Fruit fly (Drosophila melanogaster) whole organism, embryonic: ENCODE measurements around the gene Bdp1.

Source experiments
- Asciz ChIP-seq: fragments of 200-800 bp; sonication (Bioruptor generic); optimal IDR thresholded peaks from 2 replicates; lab custom pipeline; 2017; ENCODE audit warnings: missing biosample characterization, mild to moderate bottlenecking, missing genetic modification characterization, missing genetic modification reagents
- CG10462 ChIP-seq: fragments of 200-800 bp; sonication (Bioruptor generic); optimal IDR thresholded peaks from 2 replicates; lab custom pipeline; 2016; ENCODE audit warnings: missing biosample characterization, missing genetic modification characterization
- CG10654 ChIP-seq: fragments of 200-800 bp; sonication (Bioruptor generic); optimal IDR thresholded peaks from 2 replicates; lab custom pipeline; 2016; ENCODE audit warnings: missing biosample characterization, missing genetic modification characterization
- CG12236 ChIP-seq: fragments of 200-800 bp; sonication (Bioruptor generic); optimal IDR thresholded peaks from 2 replicates; lab custom pipeline; 2016; ENCODE audit warnings: missing biosample characterization, missing genetic modification characterization
- CG14050 ChIP-seq: fragments of 200-800 bp; sonication (Bioruptor generic); IDR thresholded peaks from 3 replicates; pipeline ENCODE4 v1.3.6; 2022; ENCODE audit warnings: missing biosample characterization, missing genetic modification characterization
- CG1529 ChIP-seq: fragments of 200-800 bp; sonication (Bioruptor generic); optimal IDR thresholded peaks from 3 replicates; lab custom pipeline; 2018; ENCODE audit warnings: missing biosample characterization, missing genetic modification characterization
- CG16813 ChIP-seq: fragments of 200-800 bp; sonication (Bioruptor generic); IDR thresholded peaks from 3 replicates; pipeline ENCODE4 v1.3.6; 2022; ENCODE audit warnings: missing biosample characterization, missing genetic modification characterization; ENCODE audit not compliant: partially characterized antibody
- CG17612 ChIP-seq: fragments of 200-800 bp; sonication (Bioruptor generic); IDR thresholded peaks from 2 replicates; pipeline ENCODE4 v1.3.6; 2022; ENCODE audit warnings: missing biosample characterization, missing genetic modification characterization
- CG18262 ChIP-seq: fragments of 200-800 bp; optimal IDR thresholded peaks from 3 replicates; lab custom pipeline; 2019; ENCODE audit warnings: missing biosample characterization, mild to moderate bottlenecking, missing genetic modification characterization, moderate library complexity
- CG2712 ChIP-seq: fragments of 200-800 bp; optimal IDR thresholded peaks from 3 replicates; lab custom pipeline; 2019; ENCODE audit warnings: missing biosample characterization, mild to moderate bottlenecking, missing genetic modification characterization, moderate library complexity
- CG3838 ChIP-seq: fragments of 200-800 bp; sonication (Bioruptor generic); optimal IDR thresholded peaks from 3 replicates; lab custom pipeline; 2016; ENCODE audit warnings: missing biosample characterization, missing genetic modification characterization
- CG4328 ChIP-seq: fragments of 200-800 bp; sonication (Bioruptor generic); optimal IDR thresholded peaks from 3 replicates; lab custom pipeline; 2017; ENCODE audit warnings: missing biosample characterization, missing genetic modification reagents, missing genetic modification characterization
- CG4404 ChIP-seq: fragments of 200-800 bp; sonication (Bioruptor generic); IDR thresholded peaks from 2 replicates; pipeline ENCODE4 v1.3.6; 2022; ENCODE audit warnings: missing biosample characterization, missing genetic modification characterization
- CG6254 ChIP-seq: fragments of 200-800 bp; sonication (Bioruptor generic); optimal IDR thresholded peaks from 3 replicates; lab custom pipeline; 2017; ENCODE audit warnings: mild to moderate bottlenecking, missing biosample characterization, missing genetic modification reagents, missing genetic modification characterization
- CG7963 ChIP-seq: fragments of 200-800 bp; sonication (Bioruptor generic); IDR thresholded peaks from 3 replicates; pipeline ENCODE4 v1.3.6; 2022; ENCODE audit warnings: missing biosample characterization, missing genetic modification characterization; ENCODE audit not compliant: partially characterized antibody
- CG8944 ChIP-seq: fragments of 200-800 bp; sonication (Bioruptor generic); optimal IDR thresholded peaks from 3 replicates; lab custom pipeline; 2016; ENCODE audit warnings: missing biosample characterization, missing genetic modification characterization
- Deaf1 ChIP-seq: fragments of 200-800 bp; optimal IDR thresholded peaks from 3 replicates; lab custom pipeline; 2019; ENCODE audit warnings: missing biosample characterization, mild to moderate bottlenecking, missing genetic modification characterization, moderate library complexity
- HmgD ChIP-seq: fragments of 200-800 bp; sonication (Bioruptor generic); optimal IDR thresholded peaks from 3 replicates; lab custom pipeline; 2016; ENCODE audit warnings: missing biosample characterization, missing genetic modification characterization
- MTF-1 ChIP-seq: fragments of 200-800 bp; sonication (Bioruptor generic); optimal IDR thresholded peaks from 2 replicates; lab custom pipeline; 2018; ENCODE audit warnings: missing biosample characterization, mild to moderate bottlenecking, missing genetic modification characterization, borderline replicate concordance
- NK7.1 ChIP-seq: fragments of 200-800 bp; sonication (Bioruptor generic); optimal IDR thresholded peaks from 3 replicates; lab custom pipeline; 2016; ENCODE audit warnings: missing biosample characterization, missing genetic modification characterization
- Oaz ChIP-seq: fragments of 200-800 bp; sonication (Bioruptor generic); IDR thresholded peaks from 2 replicates; pipeline ENCODE4 v1.3.6; 2022; ENCODE audit warnings: missing biosample characterization, missing genetic modification characterization
- Opbp ChIP-seq: fragments of 200-800 bp; sonication (Bioruptor generic); IDR thresholded peaks from 3 replicates; pipeline ENCODE4 v1.3.6; 2022; ENCODE audit warnings: missing biosample characterization, missing genetic modification characterization; ENCODE audit not compliant: partially characterized antibody
- Sox100B ChIP-seq: fragments of 200-800 bp; sonication (Bioruptor generic); optimal IDR thresholded peaks from 3 replicates; lab custom pipeline; 2018; ENCODE audit warnings: missing biosample characterization, mild to moderate bottlenecking, missing genetic modification characterization
- Trl ChIP-seq, 3 experiments: fragments of >200 bp in 2 of 3; fragments of 200-800 bp in 1 of 3; sonication (Bioruptor generic) in 1 of 3; optimal IDR thresholded peaks; 2 replicates in 1 of 3; 3 replicates in 2 of 3; lab custom pipeline; 2016 to 2017; ENCODE audit warnings: missing biosample characterization in 1 of 3, missing genetic modification characterization in 1 of 3
- esg ChIP-seq: fragments of 200-800 bp; sonication (Bioruptor generic); conservative IDR thresholded peaks from 2 replicates; pipeline ENCODE4 v1.3.6; 2022; ENCODE audit warnings: missing biosample characterization, missing genetic modification characterization
- eyg ChIP-seq: fragments of 200-800 bp; sonication (Bioruptor generic); optimal IDR thresholded peaks from 3 replicates; lab custom pipeline; 2016; ENCODE audit warnings: missing biosample characterization, missing genetic modification characterization
- gce ChIP-seq: fragments of 200-800 bp; sonication (Bioruptor generic); IDR thresholded peaks from 3 replicates; pipeline ENCODE4 v1.3.6; 2022; ENCODE audit warnings: missing biosample characterization, missing genetic modification characterization
- gcm ChIP-seq: fragments of 200-800 bp; sonication (Bioruptor generic); optimal IDR thresholded peaks from 2 replicates; lab custom pipeline; 2019; ENCODE audit warnings: missing biosample characterization, mild to moderate bottlenecking, missing genetic modification characterization, moderate library complexity
- gsb ChIP-seq: fragments of 200-800 bp; sonication (Bioruptor generic); IDR thresholded peaks from 2 replicates; pipeline ENCODE4 v1.3.6; 2022; ENCODE audit warnings: missing biosample characterization, missing genetic modification characterization
- kay ChIP-seq: fragments of 200-800 bp; sonication (Bioruptor generic); optimal IDR thresholded peaks from 2 replicates; lab custom pipeline; 2016; ENCODE audit warnings: missing biosample characterization, missing genetic modification characterization
- ken ChIP-seq: fragments of 200-800 bp; sonication (Bioruptor generic); IDR thresholded peaks from 3 replicates; pipeline ENCODE4 v1.3.6; 2022; ENCODE audit warnings: missing biosample characterization, missing genetic modification characterization
- lov ChIP-seq, 2 experiments: fragments of 200-800 bp in 1 of 2; fragments of >200 bp in 1 of 2; sonication (Bioruptor generic) in 1 of 2; IDR thresholded peaks in 1 of 2; optimal IDR thresholded peaks in 1 of 2; 2 replicates in 1 of 2; 3 replicates in 1 of 2; pipeline versions ENCODE4 v1.3.6 to Lab custom; 2017 to 2022; ENCODE audit warnings: missing biosample characterization in 1 of 2, missing genetic modification characterization in 1 of 2
- nau ChIP-seq: fragments of 200-800 bp; sonication (Bioruptor generic); optimal IDR thresholded peaks from 3 replicates; lab custom pipeline; 2017; ENCODE audit warnings: missing biosample characterization, mild to moderate bottlenecking, missing genetic modification characterization, missing genetic modification reagents
- sc ChIP-seq, 3 experiments: fragments of >200 bp in 2 of 3; fragments of 200-800 bp in 1 of 3; sonication (Bioruptor generic) in 1 of 3; optimal IDR thresholded peaks; 2 replicates in 2 of 3; 3 replicates in 1 of 3; lab custom pipeline; 2017; ENCODE audit warnings: mild to moderate bottlenecking in 1 of 3, missing biosample characterization in 1 of 3, missing genetic modification characterization in 1 of 3, missing genetic modification reagents in 1 of 3
- schlank ChIP-seq: fragments of 200-800 bp; sonication (Bioruptor generic); optimal IDR thresholded peaks from 2 replicates; lab custom pipeline; 2018; ENCODE audit warnings: missing biosample characterization, mild to moderate bottlenecking, missing genetic modification characterization
- slbo ChIP-seq: fragments of 200-800 bp; sonication (Bioruptor generic); IDR thresholded peaks from 2 replicates; pipeline ENCODE4 v1.3.6; 2022; ENCODE audit warnings: missing biosample characterization, missing genetic modification characterization
- sob ChIP-seq: fragments of 200-800 bp; sonication (Bioruptor generic); IDR thresholded peaks from 2 replicates; pipeline ENCODE4 v1.3.6; 2022; ENCODE audit warnings: missing biosample characterization, missing genetic modification characterization
- sug ChIP-seq: fragments of 200-800 bp; optimal IDR thresholded peaks from 2 replicates; lab custom pipeline; 2019; ENCODE audit warnings: missing biosample characterization, mild to moderate bottlenecking, missing genetic modification characterization, moderate library complexity
- tup ChIP-seq: fragments of 200-800 bp; sonication (Bioruptor generic); optimal IDR thresholded peaks from 2 replicates; lab custom pipeline; 2016; ENCODE audit warnings: missing biosample characterization, mild to moderate bottlenecking, missing genetic modification characterization, moderate library complexity

The Bdp1 gene

dm6 chr2L:13387255-13387654 lies 13.6 kb upstream of the Bdp1 start, which contains the start of the genes Ing5 and CG7099 (continued):
- TF ChIP-seq nau (GFP tag; lab: Kevin White, UChicago): no peak
- peak; percentile 87 for TF ChIP-seq CG6254 (GFP tag; lab: Kevin White, UChicago)
- peak; percentile 89 for TF ChIP-seq gsb (GFP tag; lab: Robert Waterston, UW)
- TF ChIP-seq HmgD (GFP tag; lab: Kevin White, UChicago): peak; percentile 60
- peak; percentile 95 for TF ChIP-seq CG18262 (tag; lab: Kevin White, UChicago)
- peak; percentile 98 for TF ChIP-seq sob (GFP tag; lab: Robert Waterston, UW)
- TF ChIP-seq gcm (GFP tag; lab: Kevin White, UChicago): peak; percentile 93
- TF ChIP-seq CG1529 (GFP tag; lab: Kevin White, UChicago): peak; percentile 91
- TF ChIP-seq CG4404 (GFP tag; lab: Robert Waterston, UW): peak; percentile 96
- peak; percentile 80 for TF ChIP-seq schlank (tag; lab: Kevin White, UChicago)
- TF ChIP-seq CG16813 (GFP tag; lab: Robert Waterston, UW): peak; percentile 62
- peak; percentile 97 for TF ChIP-seq CG2712 (tag; lab: Kevin White, UChicago)
- TF ChIP-seq Sox100B (GFP tag; lab: Kevin White, UChicago): peak; percentile 92
- peak; percentile 96 for TF ChIP-seq sug (tag; lab: Kevin White, UChicago)
- no peak for TF ChIP-seq sc (optimal IDR thresholded peaks at IDR 0.05; lab: Kevin White, UChicago)
- TF ChIP-seq sc (GFP tag; optimal IDR thresholded peaks at IDR 0.05; lab: Kevin White, UChicago): peak; percentile 93
- TF ChIP-seq Opbp: peak; percentile 65; the same call in 2 of the 3 replicates
- peak; percentile 90 for TF ChIP-seq Asciz (GFP tag; lab: Kevin White, UChicago)
- TF ChIP-seq CG10654: peak; percentile 96
- TF ChIP-seq Oaz (GFP tag; lab: Robert Waterston, UW): peak; percentile 92
- TF ChIP-seq lov (optimal IDR thresholded peaks at IDR 0.05; lab: Kevin White, UChicago): no peak
- peak; percentile 94 for TF ChIP-seq lov (GFP tag; IDR thresholded peaks at IDR 0.05; lab: Robert Waterston, UW)
- TF ChIP-seq CG3838 (GFP tag; lab: Kevin White, UChicago): peak; percentile 87
- TF ChIP-seq eyg (GFP tag; lab: Kevin White, UChicago): peak; percentile 68
- TF ChIP-seq NK7.1 (GFP tag; lab: Kevin White, UChicago): peak; percentile 59
- peak; percentile 86 for TF ChIP-seq CG17612 (GFP tag; lab: Robert Waterston, UW)
- peak; percentile 73 for TF ChIP-seq CG12236
- TF ChIP-seq CG4328 (GFP tag; lab: Kevin White, UChicago): peak; percentile 94
- peak; percentile 97 for TF ChIP-seq ken (GFP tag; lab: Robert Waterston, UW)
- TF ChIP-seq kay (GFP tag; lab: Kevin White, UChicago): peak; percentile 93
- TF ChIP-seq CG8944: peak; percentile 88
- peak; percentile 99 for TF ChIP-seq slbo (GFP tag; lab: Robert Waterston, UW)
- TF ChIP-seq MTF-1 (GFP tag; lab: Kevin White, UChicago): peak; percentile 83
- TF ChIP-seq CG7963 (GFP tag; lab: Robert Waterston, UW): peak; percentile 45; the same call in 2 of the 3 replicates
- TF ChIP-seq tup (GFP tag; lab: Kevin White, UChicago): peak; percentile 93
- peak; percentile 93 for TF ChIP-seq CG14050 (GFP tag; lab: Robert Waterston, UW)
- peak; percentile 90 for TF ChIP-seq gce
- no peak for TF ChIP-seq Deaf1 (tag; lab: Kevin White, UChicago)
- TF ChIP-seq CG10462 (GFP tag; lab: Kevin White, UChicago): peak; percentile 95
- peak; percentile 94 for TF ChIP-seq esg (GFP tag; lab: Robert Waterston, UW)
- no peak for TF ChIP-seq Trl (optimal IDR thresholded peaks at IDR 0.05; lab: Kevin White, UChicago)
- peak; percentile 91 for TF ChIP-seq Trl (GFP tag; optimal IDR thresholded peaks at IDR 0.05; lab: Kevin White, UChicago)
